Fruit fly (Drosophila melanogaster) Kc167 (cell line): ENCODE measurements around the gene Upf1.

Source experiments
- h ChIP-seq: fragments of >200 bp; optimal IDR thresholded peaks from 3 replicates; lab custom pipeline; 2018; ENCODE audit warnings: missing external identifiers
- psq ChIP-seq: fragments of >200 bp; optimal IDR thresholded peaks from 2 replicates; lab custom pipeline; 2017; ENCODE audit warnings: missing external identifiers
- ttk ChIP-seq: sonication (Bioruptor generic); optimal IDR thresholded peaks from 2 replicates; lab custom pipeline; 2017; ENCODE audit warnings: missing external identifiers

- no peak for TF ChIP-seq ttk (lab: Kevin White, UChicago)
- no peak for TF ChIP-seq psq
- TF ChIP-seq h (lab: Kevin White, UChicago) = no peak
These were observed 19.4 kb upstream of the Upf1 start, which contains the start of gene Sclp for dm6 chrX:11924562-11924961.
